Fruit fly (Drosophila melanogaster) whole organism, prepupa: ENCODE results near the gene EAChm.

Source experiments
- Blimp-1 ChIP-seq: fragments of 200-800 bp; sonication (Bioruptor generic); optimal IDR thresholded peaks from 3 replicates; lab custom pipeline; 2017; ENCODE audit warnings: missing biosample characterization, missing genetic modification characterization, mild to moderate bottlenecking, moderate library complexity, missing genetic modification reagents
- CG10631 ChIP-seq: fragments of 200-800 bp; sonication (Bioruptor generic); optimal IDR thresholded peaks from 2 replicates; lab custom pipeline; 2016; ENCODE audit warnings: missing biosample characterization, missing genetic modification characterization
- CG11294 ChIP-seq: fragments of 200-800 bp; sonication (Bioruptor generic); IDR thresholded peaks from 2 replicates; pipeline ENCODE4 v1.3.6; 2022; ENCODE audit warnings: missing biosample characterization, missing genetic modification characterization
- CG11762 ChIP-seq: fragments of 200-800 bp; sonication (Bioruptor generic); optimal IDR thresholded peaks from 3 replicates; lab custom pipeline; 2016; ENCODE audit warnings: missing biosample characterization, missing genetic modification characterization; ENCODE audit not compliant: insufficient read depth
- CG11902 ChIP-seq: fragments of 200-800 bp; sonication (Bioruptor generic); optimal IDR thresholded peaks from 3 replicates; lab custom pipeline; 2016; ENCODE audit warnings: missing biosample characterization, missing genetic modification characterization
- CG15336 ChIP-seq: fragments of 200-800 bp; sonication (Bioruptor generic); IDR thresholded peaks from 2 replicates; pipeline ENCODE4 v1.3.6; 2022; ENCODE audit warnings: missing biosample characterization, missing genetic modification characterization
- CG1621 ChIP-seq: fragments of 200-800 bp; sonication (Bioruptor generic); optimal IDR thresholded peaks from 3 replicates; lab custom pipeline; 2018; ENCODE audit warnings: missing biosample characterization, mild to moderate bottlenecking, missing genetic modification characterization
- CG16779 ChIP-seq: fragments of 200-800 bp; sonication (Bioruptor generic); optimal IDR thresholded peaks from 3 replicates; lab custom pipeline; 2017; ENCODE audit warnings: missing biosample characterization, mild to moderate bottlenecking, missing genetic modification characterization
- CG3032 ChIP-seq: fragments of 200-800 bp; optimal IDR thresholded peaks from 2 replicates; lab custom pipeline; 2019; ENCODE audit warnings: missing biosample characterization, mild to moderate bottlenecking, missing genetic modification characterization, moderate library complexity
- CG31627 ChIP-seq: fragments of 200-800 bp; sonication (Bioruptor generic); optimal IDR thresholded peaks from 3 replicates; lab custom pipeline; 2016; ENCODE audit warnings: missing biosample characterization, missing genetic modification characterization
- CG32006 ChIP-seq: fragments of 200-800 bp; sonication (Bioruptor generic); optimal IDR thresholded peaks from 3 replicates; lab custom pipeline; 2017; ENCODE audit warnings: missing biosample characterization, mild to moderate bottlenecking, missing genetic modification characterization
- CG34406 ChIP-seq: fragments of 200-800 bp; sonication (Bioruptor generic); optimal IDR thresholded peaks from 3 replicates; lab custom pipeline; 2016; ENCODE audit warnings: missing biosample characterization, missing genetic modification characterization
- CG3919 ChIP-seq: fragments of 200-800 bp; sonication (Bioruptor generic); optimal IDR thresholded peaks from 3 replicates; lab custom pipeline; 2016; ENCODE audit warnings: missing biosample characterization, missing genetic modification characterization
- CG4318 ChIP-seq: fragments of 200-800 bp; sonication (Bioruptor generic); optimal IDR thresholded peaks from 3 replicates; lab custom pipeline; 2017; ENCODE audit warnings: missing biosample characterization, mild to moderate bottlenecking, missing genetic modification characterization
- CG6163 ChIP-seq: fragments of 200-800 bp; sonication (Bioruptor generic); IDR thresholded peaks from 3 replicates; pipeline ENCODE4 v1.3.6; 2022; ENCODE audit warnings: missing biosample characterization, missing genetic modification characterization
- CG6792 ChIP-seq: fragments of 200-800 bp; sonication (Bioruptor generic); optimal IDR thresholded peaks from 3 replicates; lab custom pipeline; 2016; ENCODE audit warnings: missing biosample characterization, missing genetic modification characterization
- CG6808 ChIP-seq: fragments of 200-800 bp; sonication (Bioruptor generic); optimal IDR thresholded peaks from 3 replicates; lab custom pipeline; 2017; ENCODE audit warnings: missing biosample characterization, missing genetic modification characterization, mild to moderate bottlenecking, moderate library complexity, missing genetic modification reagents
- CG6854 ChIP-seq: fragments of 200-800 bp; sonication (Bioruptor generic); optimal IDR thresholded peaks from 2 replicates; lab custom pipeline; 2017; ENCODE audit warnings: missing biosample characterization, mild to moderate bottlenecking, missing genetic modification characterization
- CG8119 ChIP-seq: fragments of 200-800 bp; sonication (Bioruptor generic); IDR thresholded peaks from 3 replicates; pipeline ENCODE4 v1.3.6; 2022; ENCODE audit warnings: missing biosample characterization, missing genetic modification characterization
- CG8632 ChIP-seq: fragments of 200-800 bp; sonication (Bioruptor generic); optimal IDR thresholded peaks from 3 replicates; lab custom pipeline; 2016; ENCODE audit warnings: missing biosample characterization, missing genetic modification characterization
- Eip75B ChIP-seq: fragments of 200-800 bp; sonication (Bioruptor generic); optimal IDR thresholded peaks from 3 replicates; lab custom pipeline; 2016; ENCODE audit warnings: missing biosample characterization, missing genetic modification characterization
- Eip78C ChIP-seq: fragments of 200-800 bp; sonication (Bioruptor generic); peaks from one replicate; lab custom pipeline; 2016; ENCODE audit warnings: missing biosample characterization, missing genetic modification characterization
- Eip93F ChIP-seq: fragments of 200-800 bp; sonication (Bioruptor generic); optimal IDR thresholded peaks from 2 replicates; lab custom pipeline; 2016; ENCODE audit warnings: missing biosample characterization, mild to moderate bottlenecking, missing genetic modification characterization
- Ets21C ChIP-seq: fragments of 200-800 bp; sonication (Bioruptor generic); optimal IDR thresholded peaks from 3 replicates; lab custom pipeline; 2016; ENCODE audit warnings: missing biosample characterization, missing genetic modification characterization
- Gug ChIP-seq: fragments of 200-800 bp; sonication (Bioruptor generic); IDR thresholded peaks from 2 replicates; pipeline ENCODE4 v1.3.6; 2022; ENCODE audit warnings: missing biosample characterization, missing genetic modification characterization
- Hr4 ChIP-seq: fragments of 200-800 bp; sonication (Bioruptor generic); optimal IDR thresholded peaks from 3 replicates; lab custom pipeline; 2016; ENCODE audit warnings: missing biosample characterization, missing genetic modification characterization
- Met ChIP-seq: fragments of 200-800 bp; sonication (Bioruptor generic); optimal IDR thresholded peaks from 3 replicates; lab custom pipeline; 2016; ENCODE audit warnings: missing biosample characterization, missing genetic modification characterization
- Smox ChIP-seq: fragments of 200-800 bp; sonication (Bioruptor generic); optimal IDR thresholded peaks from 3 replicates; lab custom pipeline; 2016; ENCODE audit warnings: missing biosample characterization, missing genetic modification characterization
- Sox102F ChIP-seq: fragments of 200-800 bp; sonication (Bioruptor generic); optimal IDR thresholded peaks from 2 replicates; lab custom pipeline; 2016; ENCODE audit warnings: missing biosample characterization, mild to moderate bottlenecking, missing genetic modification characterization
- Sox14 ChIP-seq: fragments of 200-800 bp; sonication (Bioruptor generic); optimal IDR thresholded peaks from 3 replicates; lab custom pipeline; 2016; ENCODE audit warnings: missing biosample characterization, missing genetic modification characterization
- Sox15 ChIP-seq: fragments of 200-800 bp; sonication (Bioruptor generic); optimal IDR thresholded peaks from 3 replicates; lab custom pipeline; 2016; ENCODE audit warnings: missing biosample characterization, missing genetic modification characterization
- achi ChIP-seq: fragments of 200-800 bp; sonication (Bioruptor generic); optimal IDR thresholded peaks from 3 replicates; lab custom pipeline; 2016; ENCODE audit warnings: missing biosample characterization, missing genetic modification characterization
- cyc ChIP-seq: fragments of 200-800 bp; sonication (Bioruptor generic); optimal IDR thresholded peaks from 3 replicates; lab custom pipeline; 2016; ENCODE audit warnings: missing biosample characterization, missing genetic modification characterization
- dac ChIP-seq: fragments of 200-800 bp; sonication (Bioruptor generic); optimal IDR thresholded peaks from 2 replicates; lab custom pipeline; 2017; ENCODE audit warnings: missing biosample characterization, mild to moderate bottlenecking, missing genetic modification characterization
- dsx ChIP-seq: fragments of 200-800 bp; optimal IDR thresholded peaks from 3 replicates; lab custom pipeline; 2019; ENCODE audit warnings: missing biosample characterization, mild to moderate bottlenecking, missing genetic modification characterization, moderate library complexity; ENCODE audit not compliant: poor library complexity, severe bottlenecking
- eg ChIP-seq: fragments of 200-800 bp; sonication (Bioruptor generic); IDR thresholded peaks from 3 replicates; pipeline ENCODE4 v1.3.6; 2022; ENCODE audit warnings: missing biosample characterization, missing genetic modification characterization
- fd59A ChIP-seq: fragments of 200-800 bp; sonication (Bioruptor generic); optimal IDR thresholded peaks from 2 replicates; lab custom pipeline; 2017; ENCODE audit warnings: missing biosample characterization, mild to moderate bottlenecking, missing genetic modification characterization, missing genetic modification reagents
- fd85E ChIP-seq: fragments of 200-800 bp; sonication (Bioruptor generic); optimal IDR thresholded peaks from 3 replicates; lab custom pipeline; 2016; ENCODE audit warnings: missing biosample characterization, missing genetic modification characterization
- fkh ChIP-seq: fragments of 200-800 bp; sonication (Bioruptor generic); optimal IDR thresholded peaks from 3 replicates; lab custom pipeline; 2017; ENCODE audit warnings: missing biosample characterization, mild to moderate bottlenecking, missing genetic modification characterization, moderate library complexity
- net ChIP-seq: fragments of 200-800 bp; sonication (Bioruptor generic); optimal IDR thresholded peaks from 3 replicates; lab custom pipeline; 2016; ENCODE audit warnings: missing biosample characterization, missing genetic modification characterization
- pdm3 ChIP-seq: fragments of 200-800 bp; sonication (Bioruptor generic); optimal IDR thresholded peaks from 3 replicates; lab custom pipeline; 2016; ENCODE audit warnings: missing biosample characterization, missing genetic modification characterization
- salr ChIP-seq, 2 experiments: fragments of 200-800 bp; sonication (Bioruptor generic); optimal IDR thresholded peaks; 3 replicates each; lab custom pipeline; 2016 to 2018; ENCODE audit warnings: missing biosample characterization in 2 of 2, missing genetic modification characterization in 2 of 2, mild to moderate bottlenecking in 1 of 2
- ss ChIP-seq, 2 experiments: fragments of 200-800 bp; sonication (Bioruptor generic); optimal IDR thresholded peaks; 2 replicates in 1 of 2; 3 replicates in 1 of 2; lab custom pipeline; 2017 to 2018; ENCODE audit warnings: mild to moderate bottlenecking in 2 of 2, missing biosample characterization in 2 of 2, missing genetic modification characterization in 2 of 2, moderate library complexity in 1 of 2
- svp ChIP-seq: fragments of 200-800 bp; sonication (Bioruptor generic); peaks from one replicate; lab custom pipeline; 2016; ENCODE audit warnings: missing biosample characterization, missing genetic modification characterization
- topi ChIP-seq: fragments of 200-800 bp; sonication (Bioruptor generic); optimal IDR thresholded peaks from 3 replicates; lab custom pipeline; 2016; ENCODE audit warnings: missing biosample characterization, missing genetic modification characterization
- vri ChIP-seq: fragments of 200-800 bp; sonication (Bioruptor generic); optimal IDR thresholded peaks from 3 replicates; lab custom pipeline; 2016; ENCODE audit warnings: missing biosample characterization, mild to moderate bottlenecking, missing genetic modification characterization

EAChm gene

DNA sequence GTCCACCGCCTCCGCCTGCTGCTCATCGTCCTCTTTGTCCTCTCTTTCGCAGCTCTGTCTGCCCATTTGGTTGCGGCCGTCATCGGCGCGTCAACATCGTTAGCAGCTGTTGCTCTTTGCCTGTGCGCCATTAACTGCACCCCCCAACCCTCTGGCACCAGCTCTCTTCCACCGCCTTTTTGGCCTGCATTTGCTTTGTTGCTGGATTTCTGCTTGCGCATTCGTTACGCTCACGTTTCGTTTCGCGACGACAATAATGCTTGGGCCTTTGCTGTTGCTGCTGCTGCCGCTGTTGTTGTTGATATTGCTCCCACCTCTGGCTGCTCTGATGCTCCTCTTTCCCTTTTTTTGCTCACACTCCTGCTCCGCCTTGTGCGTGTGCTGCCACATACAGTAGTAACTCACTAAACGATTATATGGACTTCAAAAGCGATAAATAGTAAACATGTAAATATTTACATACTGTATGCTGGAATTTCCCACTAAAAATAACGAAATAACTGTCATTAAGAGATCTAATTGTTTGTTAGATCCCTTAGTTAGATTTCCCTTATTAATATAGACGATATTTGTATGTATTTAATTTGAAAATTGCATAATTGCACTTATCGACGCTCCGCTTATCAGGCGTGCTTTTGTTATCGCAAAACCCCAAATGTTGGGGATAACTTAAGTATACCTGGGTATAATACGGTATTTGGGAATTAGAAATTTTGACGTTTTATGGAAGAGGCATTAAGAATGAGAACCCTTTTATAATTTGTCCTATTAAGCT lies 47.2 kb downstream of the EAChm start (continued):
- TF ChIP-seq eg (GFP tag; lab: Robert Waterston, UW) = peak; percentile 51; the same call in 2 of the 3 replicates
- peak; percentile 69 for TF ChIP-seq vri
- peak; percentile 60 for TF ChIP-seq cyc
- peak; percentile 59 for TF ChIP-seq pdm3 (GFP tag; lab: Kevin White, UChicago)
- TF ChIP-seq CG3919 = peak; percentile 12
- peak; percentile 42 for TF ChIP-seq Met (GFP tag; lab: Kevin White, UChicago)
- TF ChIP-seq CG6854 (GFP tag; lab: Kevin White, UChicago) = peak; percentile 100
- peak; percentile 46 for TF ChIP-seq Blimp-1 (GFP tag; lab: Kevin White, UChicago)
- TF ChIP-seq Sox15 (GFP tag; lab: Kevin White, UChicago) = peak; percentile 1
- TF ChIP-seq topi (GFP tag; lab: Kevin White, UChicago) = peak; percentile 8
- peak; percentile 34 for TF ChIP-seq Hr4 (GFP tag; lab: Kevin White, UChicago)
- TF ChIP-seq svp (GFP tag; lab: Kevin White, UChicago) = peak; percentile 84
- peak; percentile 68 for TF ChIP-seq Sox14 (GFP tag; lab: Kevin White, UChicago)
- TF ChIP-seq Sox102F (GFP tag; lab: Kevin White, UChicago) = peak; percentile 56
- TF ChIP-seq, all 60 proteins: peak for 41

DNA sequence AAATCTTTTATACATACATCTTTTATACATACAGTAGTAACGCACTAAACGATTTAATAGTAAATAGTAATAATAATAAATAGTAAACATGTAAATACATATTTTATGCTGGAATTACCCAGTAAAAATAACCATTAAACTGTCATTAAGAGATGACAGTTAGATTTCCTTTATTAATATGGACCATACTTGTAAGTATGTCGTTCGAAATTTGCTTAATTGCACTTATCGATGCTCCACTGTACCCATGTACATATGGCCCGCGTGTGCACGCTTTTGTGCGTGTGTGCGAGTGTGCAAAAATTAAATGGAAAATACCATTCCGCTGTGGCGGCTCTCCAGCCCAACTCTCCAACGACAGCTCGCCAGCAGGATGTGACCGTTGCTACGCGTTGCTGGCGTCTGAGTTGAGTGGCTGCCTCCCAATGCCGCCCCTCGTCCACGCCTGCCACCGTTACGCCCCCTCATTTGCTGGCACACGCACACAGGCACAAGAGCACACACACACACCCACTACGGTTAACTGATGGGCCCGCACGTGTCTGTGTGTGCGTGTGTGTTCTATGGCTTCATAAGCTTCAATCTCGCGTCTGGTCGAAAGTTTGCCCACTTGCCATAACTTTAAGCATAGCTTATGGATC lies 48.2 kb downstream of the EAChm start:
- TF ChIP-seq Eip78C (peak; percentile 57), CG34406 (GFP tag; lab: Kevin White, UChicago) (peak; percentile 16), CG32006 (peak; percentile 39), Eip75B (no peak), CG15336 (GFP tag; lab: Robert Waterston, UW) (no peak), vri (no peak), eg (GFP tag; lab: Robert Waterston, UW) (0 out of 3 replicates have a peak, but pooled peaks have one; percentile 47), CG8632 (GFP tag; lab: Kevin White, UChicago) (no peak), Blimp-1 (GFP tag; lab: Kevin White, UChicago) (no peak), CG11294 (GFP tag; lab: Robert Waterston, UW) (no peak), CG3919 (peak; percentile 48), Sox102F (GFP tag; lab: Kevin White, UChicago) (no peak), Gug (GFP tag; lab: Robert Waterston, UW) (0 out of 2 replicates have a peak, but pooled peaks have one; percentile 15), CG11902 (GFP tag; lab: Kevin White, UChicago) (peak; percentile 8), CG8119 (GFP tag; lab: Robert Waterston, UW) (peak; percentile 44; the same call in 2 of the 3 replicates), Smox (GFP tag; lab: Kevin White, UChicago) (no peak), CG31627 (GFP tag; lab: Kevin White, UChicago) (peak; percentile 18), dsx (GFP tag; lab: Kevin White, UChicago) (peak; percentile 43), Eip93F (GFP tag; lab: Kevin White, UChicago) (no peak), Ets21C (no peak), pdm3 (GFP tag; lab: Kevin White, UChicago) (no peak), CG11762 (GFP tag; lab: Kevin White, UChicago) (no peak), net (GFP tag; lab: Kevin White, UChicago) (no peak), salr (GFP tag; optimal IDR thresholded peaks at IDR 0.05; lab: Kevin White, UChicago) (no peak), dac (GFP tag; lab: Kevin White, UChicago) (no peak), CG6808 (GFP tag; lab: Kevin White, UChicago) (no peak), achi (GFP tag; lab: Kevin White, UChicago) (peak; percentile 5), CG10631 (GFP tag; lab: Kevin White, UChicago) (peak; percentile 17), CG16779 (tag; lab: Kevin White, UChicago) (no peak), CG3032 (tag; lab: Kevin White, UChicago) (peak; percentile 57), topi (GFP tag; lab: Kevin White, UChicago) (peak; percentile 14), CG6163 (peak; percentile 54; the same call in 1 of the 3 replicates), fd59A (GFP tag; lab: Kevin White, UChicago) (no peak), CG1621 (tag; lab: Kevin White, UChicago) (peak; percentile 18), fd85E (GFP tag; lab: Kevin White, UChicago) (no peak), ss (GFP tag; optimal IDR thresholded peaks at IDR 0.05; lab: Kevin White, UChicago) (peak; percentile 38 to 56), CG4318 (GFP tag; lab: Kevin White, UChicago) (peak; percentile 6), CG6792 (no peak), fkh (GFP tag; lab: Kevin White, UChicago) (no peak), cyc (peak; percentile 19)
